Worm (Caenorhabditis elegans): ENCODE measurements around the gene C28H8.3.
A peak's percentile ranks its signal among the peaks of the same experiment; 100 is the strongest.

Gene C28H8.3

ce11 chrIII:5906059-5906458 lies 2.4 kb upstream of the C28H8.3 start, which contains the start of gene dpff-1 (continued):
- TF ChIP-seq lin-14 (GFP tag; optimal IDR thresholded peaks at IDR 0.05), result peak; percentile 43
- TF ChIP-seq unc-86 (tag; optimal IDR thresholded peaks at IDR 0.05), result no peak
- no peak for TF ChIP-seq irx-1 (tag; optimal IDR thresholded peaks at IDR 0.05)
- no peak for TF ChIP-seq hpl-2 (GFP tag; optimal IDR thresholded peaks at IDR 0.05)
- peak; percentile 11 for TF ChIP-seq unc-130 (tag; optimal IDR thresholded peaks at IDR 0.05)
- TF ChIP-seq nhr-85 (tag), result no peak
- no peak for TF ChIP-seq unc-98 (GFP tag; IDR thresholded peaks at IDR 0.05)
- no peak for TF ChIP-seq C04F5.9 (tag; optimal IDR thresholded peaks at IDR 0.05)
- TF ChIP-seq C16A3.4 (tag; optimal IDR thresholded peaks at IDR 0.05), result no peak
- no peak for TF ChIP-seq sup-37 (GFP tag; optimal IDR thresholded peaks at IDR 0.05)
- TF ChIP-seq dsc-1 (tag; optimal IDR thresholded peaks at IDR 0.05), result no peak
- TF ChIP-seq Y116A8C.19 (tag; optimal IDR thresholded peaks at IDR 0.05; ENCODE audit: borderline replicate concordance), result no peak
- TF ChIP-seq unc-30 (tag; optimal IDR thresholded peaks at IDR 0.05), result no peak
- TF ChIP-seq nhr-47 (tag; optimal IDR thresholded peaks at IDR 0.05), result peak; percentile 7
- TF ChIP-seq mdl-1 (tag; optimal IDR thresholded peaks at IDR 0.05), result no peak
- TF ChIP-seq lin-35 (GFP tag; optimal IDR thresholded peaks at IDR 0.05), result peak; percentile 36 to 54
- TF ChIP-seq hlh-17 (GFP tag; optimal IDR thresholded peaks at IDR 0.05; ENCODE audit: borderline replicate concordance), result no peak
- TF ChIP-seq ztf-4 (tag; optimal IDR thresholded peaks at IDR 0.05), result no peak
- TF ChIP-seq nhr-237 (tag; optimal IDR thresholded peaks at IDR 0.05), result no peak
- no peak for TF ChIP-seq nhr-90 (tag; optimal IDR thresholded peaks at IDR 0.05; ENCODE audit: poor library complexity)
- no peak for TF ChIP-seq ces-1 (GFP tag; optimal IDR thresholded peaks at IDR 0.05)
- no peak for TF ChIP-seq nhr-28 (tag; optimal IDR thresholded peaks at IDR 0.05)
- no peak for TF ChIP-seq lir-3 (tag; optimal IDR thresholded peaks at IDR 0.05; ENCODE audit: poor library complexity)
- TF ChIP-seq vab-15 (tag; optimal IDR thresholded peaks at IDR 0.05), result no peak
- TF ChIP-seq ceh-88 (GFP tag; IDR thresholded peaks at IDR 0.05), result no peak
- no peak for TF ChIP-seq hlh-4 (tag; optimal IDR thresholded peaks at IDR 0.05)
- no peak for TF ChIP-seq nhr-76 (tag; optimal IDR thresholded peaks at IDR 0.05)
- TF ChIP-seq rnt-1 (tag; optimal IDR thresholded peaks at IDR 0.05), result peak; percentile 50
- TF ChIP-seq ztf-11 (tag; optimal IDR thresholded peaks at IDR 0.05), result no peak
- TF ChIP-seq alr-1 (tag; optimal IDR thresholded peaks at IDR 0.05; ENCODE audit: borderline replicate concordance), result no peak
- no peak for TF ChIP-seq mab-9 (GFP tag; IDR thresholded peaks at IDR 0.05)
- TF ChIP-seq elt-3 (tag; optimal IDR thresholded peaks at IDR 0.05), result no peak
- no peak for TF ChIP-seq blmp-1 (tag; optimal IDR thresholded peaks at IDR 0.05)
- no peak for TF ChIP-seq nhr-84 (tag; optimal IDR thresholded peaks at IDR 0.05)
- peak; percentile 22 to 42 for TF ChIP-seq lsy-2 (tag; optimal IDR thresholded peaks at IDR 0.05)
- TF ChIP-seq ceh-82 (tag; optimal IDR thresholded peaks at IDR 0.05), result no peak

- TF ChIP-seq efl-1 (optimal IDR thresholded peaks at IDR 0.05) (no peak), efl-1 (GFP tag; optimal IDR thresholded peaks at IDR 0.05 in 1 of 2) (peak in 1 of 2 experiments; percentile 31), nhr-85 (tag) (peak; percentile 43), blmp-1 (tag; optimal IDR thresholded peaks at IDR 0.05) (peak; percentile 30), egl-13 (tag; optimal IDR thresholded peaks at IDR 0.05) (no peak)
Observed at ce11 chrIII:5906749-5907148, 1.8 kb upstream of the C28H8.3 start, which contains the start of gene erd-2.2. TSS of gene erd-2.2 (plus strand) at chrIII:5907049.

DNA sequence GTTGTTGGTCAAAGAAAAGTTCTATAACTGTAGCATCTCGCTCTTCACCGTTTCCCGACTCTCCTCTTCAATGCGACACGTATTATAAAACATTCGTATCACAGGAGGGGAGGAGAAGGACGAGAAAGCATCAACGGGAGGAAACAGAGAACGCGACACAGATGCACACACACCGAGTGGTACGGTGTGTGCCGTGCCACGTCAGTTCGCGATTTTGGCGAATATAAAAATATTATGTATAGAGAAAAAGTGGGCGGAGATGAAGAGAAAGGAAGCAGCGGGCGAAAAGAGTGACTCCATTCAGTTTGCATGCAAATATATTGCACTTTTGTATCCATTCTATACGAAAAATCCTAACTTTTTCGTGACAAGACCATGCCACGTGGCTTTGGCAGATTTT lies 6.2 kb downstream of the C28H8.3 start:
- TF ChIP-seq mab-9 (GFP tag; IDR thresholded peaks at IDR 0.05), result no peak
- peak; percentile 14 for TF ChIP-seq elt-2 (tag; optimal IDR thresholded peaks at IDR 0.05)
